Worm (Caenorhabditis elegans) whole organism, L3 larva: ENCODE results near the gene Y62H9A.9.

ENCODE experiments used
- R02D3.7 ChIP-seq: fragments of 150-350 bp; optimal IDR thresholded peaks from 2 replicates; lab custom pipeline; 2014; ENCODE audit warnings: missing biosample characterization, missing genetic modification characterization
- aly-2 ChIP-seq: fragments of 150-350 bp; optimal IDR thresholded peaks from 2 replicates; lab custom pipeline; 2014; ENCODE audit warnings: missing biosample characterization, missing genetic modification characterization
- ama-1 ChIP-seq: fragments of 150-350 bp; optimal IDR thresholded peaks from 2 replicates; lab custom pipeline; 2018
- ceh-16 ChIP-seq: sonication (generic microtip); optimal IDR thresholded peaks from 2 replicates; lab custom pipeline; 2017; ENCODE audit warnings: missing biosample characterization, missing genetic modification characterization
- ceh-82 ChIP-seq: fragments of 150-350 bp; optimal IDR thresholded peaks from 2 replicates; lab custom pipeline; 2014; ENCODE audit warnings: missing biosample characterization, missing genetic modification characterization
- ceh-9 ChIP-seq: sonication (generic microtip); optimal IDR thresholded peaks from 2 replicates; lab custom pipeline; 2018; ENCODE audit warnings: missing biosample characterization, missing genetic modification characterization
- daf-12 ChIP-seq: fragments of 150-350 bp; optimal IDR thresholded peaks from 2 replicates; lab custom pipeline; 2014; ENCODE audit warnings: missing biosample characterization, missing genetic modification reagents, missing genetic modification characterization
- egl-5 ChIP-seq: fragments of 150-350 bp; optimal IDR thresholded peaks from 2 replicates; lab custom pipeline; 2017; ENCODE audit warnings: missing biosample characterization, missing genetic modification reagents, missing genetic modification characterization, inconsistent platforms
- elt-1 ChIP-seq: fragments of 150-350 bp; optimal IDR thresholded peaks from 2 replicates; lab custom pipeline; 2014; ENCODE audit warnings: missing biosample characterization, missing genetic modification characterization
- elt-2 ChIP-seq: sonication (generic microtip); optimal IDR thresholded peaks from 2 replicates; lab custom pipeline; 2016; ENCODE audit warnings: missing genetic modification reagents, mild to moderate bottlenecking, missing genetic modification characterization, missing compliant biosample characterization
- eor-1 ChIP-seq, 2 experiments: fragments of 150-350 bp; optimal IDR thresholded peaks; 2 replicates each; lab custom pipeline; 2014 to 2018; ENCODE audit warnings: missing biosample characterization in 2 of 2, missing genetic modification characterization in 2 of 2
- fkh-10 ChIP-seq: sonication (generic microtip); optimal IDR thresholded peaks from 2 replicates; lab custom pipeline; 2017; ENCODE audit warnings: missing biosample characterization, missing genetic modification reagents, missing genetic modification characterization
- fkh-2 ChIP-seq: fragments of 150-350 bp; optimal IDR thresholded peaks from 2 replicates; lab custom pipeline; 2014; ENCODE audit warnings: missing biosample characterization, missing genetic modification reagents, missing genetic modification characterization
- jun-1 ChIP-seq: fragments of 150-350 bp; optimal IDR thresholded peaks from 2 replicates; lab custom pipeline; 2014; ENCODE audit warnings: missing biosample characterization, missing genetic modification reagents, missing genetic modification characterization
- lin-15B ChIP-seq: fragments of 150-350 bp; optimal IDR thresholded peaks from 2 replicates; lab custom pipeline; 2014; ENCODE audit warnings: missing biosample characterization, missing genetic modification characterization
- lin-39 ChIP-seq: fragments of 150-350 bp; optimal IDR thresholded peaks from 2 replicates; lab custom pipeline; 2018; ENCODE audit warnings: missing biosample characterization, missing genetic modification reagents, missing genetic modification characterization
- lsy-12 ChIP-seq: sonication (generic microtip); optimal IDR thresholded peaks from 2 replicates; lab custom pipeline; 2016; ENCODE audit warnings: mild to moderate bottlenecking, missing genetic modification characterization, missing compliant biosample characterization
- mdl-1 ChIP-seq: fragments of 150-350 bp; optimal IDR thresholded peaks from 2 replicates; lab custom pipeline; 2014; ENCODE audit warnings: missing biosample characterization, missing genetic modification characterization
- mml-1 ChIP-seq: fragments of 150-350 bp; sonication (generic microtip); optimal IDR thresholded peaks from 3 replicates; lab custom pipeline; 2014; ENCODE audit warnings: missing biosample characterization, missing genetic modification characterization
- nfya-1 ChIP-seq: sonication (generic microtip); optimal IDR thresholded peaks from 2 replicates; lab custom pipeline; 2017; ENCODE audit warnings: missing genetic modification characterization, mild to moderate bottlenecking, missing compliant biosample characterization, antibody characterized with exemption, moderate library complexity; ENCODE audit not compliant: insufficient read depth
- nhr-11 ChIP-seq: fragments of 150-350 bp; optimal IDR thresholded peaks from 2 replicates; lab custom pipeline; 2014; ENCODE audit warnings: missing biosample characterization, missing genetic modification characterization
- nhr-12 ChIP-seq: fragments of 150-350 bp; optimal IDR thresholded peaks from 2 replicates; lab custom pipeline; 2014; ENCODE audit warnings: missing biosample characterization, missing genetic modification characterization
- nhr-23 ChIP-seq: fragments of 150-350 bp; optimal IDR thresholded peaks from 2 replicates; lab custom pipeline; 2014; ENCODE audit warnings: missing biosample characterization, missing genetic modification reagents, missing genetic modification characterization
- nhr-25 ChIP-seq: sonication (generic microtip); optimal IDR thresholded peaks from 2 replicates; lab custom pipeline; 2017; ENCODE audit warnings: missing biosample characterization, missing genetic modification characterization
- nhr-28 ChIP-seq: fragments of 150-350 bp; optimal IDR thresholded peaks from 2 replicates; lab custom pipeline; 2014; ENCODE audit warnings: missing biosample characterization, missing genetic modification characterization
- nhr-43 ChIP-seq: sonication (generic microtip); optimal IDR thresholded peaks from 2 replicates; lab custom pipeline; 2016; ENCODE audit warnings: mild to moderate bottlenecking, missing genetic modification characterization, missing compliant biosample characterization; ENCODE audit not compliant: poor library complexity, severe bottlenecking
- nhr-67 ChIP-seq: fragments of 150-350 bp; optimal IDR thresholded peaks from 2 replicates; lab custom pipeline; 2014; ENCODE audit warnings: missing biosample characterization, missing genetic modification characterization
- nhr-77 ChIP-seq: fragments of 150-350 bp; optimal IDR thresholded peaks from 2 replicates; lab custom pipeline; 2014; ENCODE audit warnings: missing biosample characterization, missing genetic modification characterization
- pqm-1 ChIP-seq: fragments of 150-350 bp; optimal IDR thresholded peaks from 2 replicates; lab custom pipeline; 2017; ENCODE audit warnings: missing biosample characterization, missing genetic modification characterization, inconsistent platforms
- sea-2 ChIP-seq: fragments of 150-350 bp; sonication (generic microtip); optimal IDR thresholded peaks from 4 replicates; lab custom pipeline; 2014; ENCODE audit warnings: missing biosample characterization, missing genetic modification reagents, missing genetic modification characterization
- skn-1 ChIP-seq: fragments of 150-350 bp; optimal IDR thresholded peaks from 2 replicates; lab custom pipeline; 2014; ENCODE audit warnings: missing biosample characterization, missing genetic modification characterization
- snpc-4 ChIP-seq: fragments of 150-350 bp; optimal IDR thresholded peaks from 2 replicates; lab custom pipeline; 2014; ENCODE audit warnings: missing biosample characterization, missing genetic modification characterization
- tbx-2 ChIP-seq: sonication (generic microtip); optimal IDR thresholded peaks from 2 replicates; lab custom pipeline; 2016; ENCODE audit warnings: mild to moderate bottlenecking, missing genetic modification characterization, missing compliant biosample characterization
- unc-62 ChIP-seq: fragments of 150-350 bp; sonication (generic microtip); optimal IDR thresholded peaks from 4 replicates; lab custom pipeline; 2014; ENCODE audit warnings: missing biosample characterization, missing genetic modification reagents, missing genetic modification characterization
- zag-1 ChIP-seq: fragments of 150-350 bp; optimal IDR thresholded peaks from 2 replicates; lab custom pipeline; 2014; ENCODE audit warnings: missing biosample characterization, missing genetic modification characterization
- ztf-4 ChIP-seq: fragments of 150-350 bp; optimal IDR thresholded peaks from 2 replicates; lab custom pipeline; 2014; ENCODE audit warnings: missing biosample characterization, missing genetic modification characterization

The Y62H9A.9 gene

ce11 chrX:11892328-11892727, 5.6 kb downstream of the Y62H9A.9 start, which contains the start of gene Y62H9A.8:
TSS of gene Y62H9A.8 (minus strand) at chrX:11892428.
- TF ChIP-seq eor-1 (tag; optimal IDR thresholded peaks at IDR 0.05; lab: Kevin White, UChicago) (no peak), nhr-43 (tag; lab: Kevin White, UChicago) (no peak), ztf-4 (tag; lab: Kevin White, UChicago) (no peak), tbx-2 (tag; lab: Kevin White, UChicago) (no peak), zag-1 (tag; lab: Kevin White, UChicago) (no peak), nhr-28 (no peak), ama-1 (lab: Kevin White, UChicago) (no peak), lsy-12 (tag; lab: Kevin White, UChicago) (no peak), snpc-4 (tag; lab: Kevin White, UChicago) (no peak), ceh-82 (tag; lab: Kevin White, UChicago) (no peak), nfya-1 (tag; lab: Kevin White, UChicago) (no peak), fkh-2 (tag; lab: Kevin White, UChicago) (no peak), sea-2 (no peak), unc-62 (no peak), egl-5 (tag; lab: Kevin White, UChicago) (no peak), pqm-1 (no peak), skn-1 (tag; lab: Kevin White, UChicago) (no peak), R02D3.7 (no peak), nhr-23 (no peak), nhr-25 (tag; lab: Kevin White, UChicago) (no peak)

- TF ChIP-seq nhr-67 (tag; lab: Kevin White, UChicago) (no peak), ceh-82 (tag; lab: Kevin White, UChicago) (no peak), nhr-12 (tag; lab: Kevin White, UChicago) (no peak), pqm-1 (no peak), elt-2 (tag; lab: Kevin White, UChicago) (no peak), tbx-2 (tag; lab: Kevin White, UChicago) (no peak), ama-1 (lab: Kevin White, UChicago) (no peak), ceh-9 (tag; lab: Kevin White, UChicago) (no peak), elt-1 (tag; lab: Kevin White, UChicago) (no peak), fkh-2 (tag; lab: Kevin White, UChicago) (no peak), nfya-1 (tag; lab: Kevin White, UChicago) (no peak), nhr-28 (no peak), nhr-11 (tag; lab: Kevin White, UChicago) (no peak), lin-39 (tag; lab: Kevin White, UChicago) (no peak)
Observed at ce11 chrX:11885577-11885976, 12.4 kb downstream of the Y62H9A.9 start, which contains the start of gene Y62H9A.7. TSS of gene Y62H9A.7 (minus strand) at chrX:11885677.

DNA sequence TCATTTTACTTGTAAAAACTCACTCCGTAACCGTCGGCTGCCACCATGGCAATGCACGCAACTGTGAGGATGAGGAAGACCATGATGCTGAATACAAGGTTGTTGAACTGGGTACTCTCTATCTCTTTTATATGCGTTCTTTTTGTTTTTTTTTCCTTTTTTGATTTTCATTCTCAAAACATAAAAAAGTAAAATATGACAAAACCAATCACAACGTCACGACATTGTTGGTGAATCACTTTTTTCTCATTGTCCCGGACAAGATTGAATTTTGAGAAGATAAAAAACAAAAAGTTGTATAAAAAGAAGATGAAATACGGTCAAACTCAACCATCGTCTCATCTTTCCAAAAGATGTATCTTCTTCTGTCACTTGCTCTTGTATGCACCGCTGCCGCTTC, 15.1 kb downstream of the Y62H9A.9 start, which contains the start of the genes Y62H9A.5 and ule-5:
Gene Y62H9A.5 (minus strand): TSS at position 101 of the 400 bp plus-strand sequence.
Gene ule-5 (plus strand): TSS at position 328 of the 400 bp plus-strand sequence.
- TF ChIP-seq nhr-67 (tag; lab: Kevin White, UChicago) (no peak), nhr-23 (no peak), lin-15B (tag; lab: Kevin White, UChicago) (no peak), fkh-10 (no peak), ceh-16 (tag; lab: Kevin White, UChicago) (no peak), pqm-1 (no peak), elt-2 (tag; lab: Kevin White, UChicago) (no peak)

DNA sequence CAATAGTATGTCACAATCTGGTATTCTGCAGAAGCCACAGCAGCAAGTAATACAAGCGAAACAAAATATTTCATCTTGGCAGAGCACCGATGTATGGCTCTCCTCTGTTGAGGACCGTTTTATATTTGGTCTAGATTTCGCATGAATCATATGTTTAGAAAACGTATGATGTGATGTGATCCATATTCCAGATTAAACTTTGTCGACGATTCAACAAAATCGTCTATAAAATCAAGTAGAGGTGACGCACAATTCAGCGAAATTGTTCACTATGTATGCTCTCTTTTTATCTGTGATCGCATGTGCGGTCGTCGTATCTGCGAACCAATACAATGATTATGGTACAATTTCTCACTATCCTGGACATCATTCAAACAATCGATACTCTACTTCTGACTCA, 18.1 kb downstream of the Y62H9A.9 start, which contains the start of the genes Y62H9A.3 and Y62H9A.4:
Gene Y62H9A.3 (minus strand): TSS at position 101 of the 400 bp plus-strand sequence.
Gene Y62H9A.4 (plus strand): TSS at position 256 of the 400 bp plus-strand sequence.
- TF ChIP-seq lin-39 (tag; lab: Kevin White, UChicago) (no peak), egl-5 (tag; lab: Kevin White, UChicago) (no peak), elt-1 (tag; lab: Kevin White, UChicago) (no peak), snpc-4 (tag; lab: Kevin White, UChicago) (no peak), mml-1 (tag; lab: Kevin White, UChicago) (no peak), daf-12 (tag; lab: Kevin White, UChicago) (no peak), unc-62 (no peak), nhr-67 (tag; lab: Kevin White, UChicago) (no peak), nhr-12 (tag; lab: Kevin White, UChicago) (no peak), aly-2 (tag; lab: Kevin White, UChicago) (no peak), nhr-23 (no peak), jun-1 (tag; lab: Kevin White, UChicago) (no peak), fkh-2 (tag; lab: Kevin White, UChicago) (no peak), fkh-10 (no peak), lsy-12 (tag; lab: Kevin White, UChicago) (no peak), lin-15B (tag; lab: Kevin White, UChicago) (no peak), tbx-2 (tag; lab: Kevin White, UChicago) (no peak), nhr-77 (tag; lab: Kevin White, UChicago) (no peak), mdl-1 (tag; lab: Kevin White, UChicago) (no peak)
